Fruit fly (Drosophila melanogaster) whole organism, wandering third instar larva: ENCODE measurements around the gene Rab39.

Source experiments
- CG9705 ChIP-seq: fragments of 200-800 bp; sonication (Bioruptor generic); optimal IDR thresholded peaks from 2 replicates; lab custom pipeline; 2018; ENCODE audit warnings: missing biosample characterization, mild to moderate bottlenecking, missing genetic modification characterization
- Dfd ChIP-seq: fragments of >200 bp; optimal IDR thresholded peaks from 2 replicates; lab custom pipeline; 2017; ENCODE audit warnings: missing biosample characterization, missing genetic modification characterization
- Hr78 ChIP-seq: fragments of >200 bp; optimal IDR thresholded peaks from 2 replicates; lab custom pipeline; 2017; ENCODE audit warnings: missing biosample characterization, missing genetic modification characterization
- Mio ChIP-seq: sonication (Bioruptor generic); optimal IDR thresholded peaks from 2 replicates; lab custom pipeline; 2016; ENCODE audit warnings: missing biosample characterization, missing genetic modification characterization
- N ChIP-seq: fragments of >200 bp; optimal IDR thresholded peaks from 2 replicates; lab custom pipeline; 2018; ENCODE audit warnings: missing biosample characterization, missing external identifiers, missing genetic modification characterization
- OdsH ChIP-seq: fragments of 200-800 bp; sonication (Bioruptor generic); optimal IDR thresholded peaks from 2 replicates; lab custom pipeline; 2016; ENCODE audit warnings: missing biosample characterization, mild to moderate bottlenecking, missing genetic modification characterization
- Rel ChIP-seq, 2 experiments: fragments of 200-800 bp; sonication (Bioruptor generic) in 1 of 2; optimal IDR thresholded peaks; 2 replicates in 1 of 2; 3 replicates in 1 of 2; lab custom pipeline; 2016 to 2019; ENCODE audit warnings: mild to moderate bottlenecking in 2 of 2, missing biosample characterization in 2 of 2, missing genetic modification characterization in 2 of 2, moderate library complexity in 1 of 2
- dmrt93B ChIP-seq: fragments of 200-800 bp; sonication (Bioruptor generic); optimal IDR thresholded peaks from 2 replicates; lab custom pipeline; 2018; ENCODE audit warnings: missing biosample characterization, mild to moderate bottlenecking, missing genetic modification characterization
- psq ChIP-seq: fragments of 200-800 bp; sonication (Bioruptor generic); optimal IDR thresholded peaks from 3 replicates; lab custom pipeline; 2017; ENCODE audit warnings: missing biosample characterization, mild to moderate bottlenecking, missing genetic modification characterization, moderate library complexity
- tai ChIP-seq: sonication (Bioruptor generic); optimal IDR thresholded peaks from 2 replicates; lab custom pipeline; 2016; ENCODE audit warnings: missing biosample characterization, missing genetic modification characterization
- usp ChIP-seq: fragments of >200 bp; optimal IDR thresholded peaks from 2 replicates; lab custom pipeline; 2017; ENCODE audit warnings: missing biosample characterization, missing genetic modification characterization

DNA sequence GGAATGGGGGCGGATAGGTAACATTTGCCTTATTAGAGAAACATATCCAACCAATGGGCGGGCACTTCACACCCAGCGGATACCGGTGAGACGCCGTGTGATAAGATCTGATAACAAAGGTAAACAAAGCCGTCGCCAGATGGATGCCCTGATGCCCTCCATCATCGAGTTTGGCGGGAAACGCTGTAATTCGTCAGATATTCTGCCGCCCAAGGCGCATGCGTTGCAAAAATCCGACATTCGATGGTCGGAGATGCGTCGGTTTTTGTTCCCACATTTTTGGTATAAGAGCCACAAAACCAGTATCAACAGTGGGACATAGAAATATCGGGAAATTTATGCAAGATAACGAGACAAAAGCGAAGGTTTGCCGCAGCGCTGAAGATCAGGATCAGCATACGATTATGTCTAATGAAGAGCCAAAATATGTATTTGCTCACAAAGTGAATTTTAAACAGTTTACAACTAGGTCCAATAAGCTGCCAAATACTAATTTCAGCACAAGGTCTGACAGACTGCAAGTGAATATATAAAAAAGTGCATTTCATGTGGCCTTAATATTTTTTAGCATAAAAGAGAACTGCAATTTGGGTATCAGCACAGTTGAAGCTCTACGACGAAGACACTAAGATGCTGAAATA is 33.5 kb downstream of the Rab39 start, which contains the start of gene CG34338:
- TF ChIP-seq OdsH (GFP tag; lab: Kevin White, UChicago) (no peak), psq (GFP tag; lab: Kevin White, UChicago) (no peak), Hr78 (GFP tag; lab: Kevin White, UChicago) (no peak), Rel (GFP tag; optimal IDR thresholded peaks at IDR 0.05; lab: Kevin White, UChicago) (no peak), Rel (tag; optimal IDR thresholded peaks at IDR 0.05; lab: Kevin White, UChicago) (no peak), Mio (GFP tag; lab: Kevin White, UChicago) (no peak), usp (no peak), tai (GFP tag; lab: Kevin White, UChicago) (no peak), dmrt93B (no peak), CG9705 (no peak), Dfd (GFP tag; lab: Kevin White, UChicago) (no peak), N (no peak)
